Worm (Caenorhabditis elegans) whole organism, midembryonic: ENCODE results near the gene B0563.1.

Experiments
- cog-1 ChIP-seq: sonication (generic microtip); optimal IDR thresholded peaks from 2 replicates; lab custom pipeline; 2016; ENCODE audit warnings: missing genetic modification characterization, missing compliant biosample characterization
- flt-1 ChIP-seq: fragments of 200-800 bp; sonication (Bioruptor generic); IDR thresholded peaks from 2 replicates; pipeline ENCODE4 v1.3.6; 2022; ENCODE audit warnings: missing genetic modification characterization, missing compliant biosample characterization
- ref-1 ChIP-seq: fragments of 200-800 bp; sonication (Bioruptor generic); conservative IDR thresholded peaks from 2 replicates; pipeline ENCODE4 v1.3.6; 2022; ENCODE audit warnings: missing genetic modification reagents, missing genetic modification characterization, missing compliant biosample characterization
- ztf-23 ChIP-seq: fragments of 200-800 bp; sonication (Bioruptor generic); IDR thresholded peaks from 2 replicates; pipeline ENCODE4 v1.3.6; 2022; ENCODE audit warnings: missing genetic modification reagents, missing genetic modification characterization, missing compliant biosample characterization
- ztf-29 ChIP-seq: fragments of 200-800 bp; sonication (Bioruptor generic); IDR thresholded peaks from 2 replicates; pipeline ENCODE4 v1.3.6; 2022; ENCODE audit warnings: missing genetic modification reagents, missing genetic modification characterization, missing compliant biosample characterization

DNA sequence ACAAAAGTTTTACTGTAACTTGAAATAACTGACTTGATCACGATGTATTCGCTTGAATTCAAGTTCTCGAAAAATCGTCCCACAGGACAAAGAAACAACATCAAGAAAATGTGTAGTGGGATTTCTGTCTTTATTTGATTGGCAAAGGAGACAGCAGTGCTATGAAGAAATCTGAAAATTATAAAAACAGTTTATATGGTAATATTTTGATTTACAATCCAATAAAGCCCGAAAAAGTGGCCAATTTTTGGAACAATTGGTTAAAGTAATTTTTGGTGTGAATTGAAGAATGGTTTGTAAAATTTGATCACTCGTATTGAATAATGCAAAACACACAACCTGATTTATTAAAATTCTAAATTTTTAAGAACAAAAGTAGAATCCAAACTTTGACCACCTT is 9.5 kb downstream of the B0563.1 start, which contains the start of gene Y81B9A.4:
- no peak for TF ChIP-seq flt-1 (GFP tag; lab: Robert Waterston, UW)
- TF ChIP-seq ztf-23: no peak
- TF ChIP-seq cog-1 (tag; lab: Kevin White, UChicago): no peak
- TF ChIP-seq ztf-29 (GFP tag; lab: Robert Waterston, UW): no peak
- TF ChIP-seq ref-1: no peak
